Worm (Caenorhabditis elegans): ENCODE results near the gene srh-22.

DNA sequence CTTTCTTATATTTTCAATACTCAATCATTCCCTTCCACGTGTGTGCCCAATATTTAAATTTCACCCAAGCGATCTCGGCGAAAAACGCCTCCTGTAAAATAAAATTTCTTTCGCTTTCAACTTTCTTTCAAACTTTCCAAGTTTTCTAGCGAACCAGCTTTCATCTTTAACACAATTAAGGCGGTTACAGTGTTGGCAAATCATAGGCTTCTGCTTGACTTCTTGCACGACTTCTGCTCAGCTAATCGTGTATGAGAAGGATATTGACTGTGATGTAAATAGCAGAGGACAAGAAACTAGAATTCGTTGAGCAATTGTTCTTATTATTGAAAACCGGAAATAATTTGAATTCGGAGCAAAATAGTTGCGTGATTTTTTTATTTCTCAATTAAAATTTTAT lies 30.8 kb upstream of the srh-22 start:
- TF ChIP-seq ref-1 (GFP tag; conservative IDR thresholded peaks at IDR 0.05) = no peak
- TF ChIP-seq klf-2 (GFP tag; conservative IDR thresholded peaks at IDR 0.05) = no peak
- TF ChIP-seq tab-1 (GFP tag; IDR thresholded peaks at IDR 0.05) = no peak
- TF ChIP-seq med-1 (GFP tag; optimal IDR thresholded peaks at IDR 0.05; ENCODE audit: insufficient read depth) = no peak
